Worm (Caenorhabditis elegans) whole organism, mixed stage, embryonic: ENCODE measurements around the gene bcc-1.

Source experiments
- M03D4.4 ChIP-seq: sonication (generic microtip); optimal IDR thresholded peaks from 2 replicates; lab custom pipeline; 2017; ENCODE audit warnings: mild to moderate bottlenecking, missing genetic modification characterization, missing compliant biosample characterization
- bed-3 ChIP-seq: fragments of 200-800 bp; sonication (Bioruptor generic); optimal IDR thresholded peaks from 3 replicates; lab custom pipeline; 2018; ENCODE audit warnings: mild to moderate bottlenecking, missing genetic modification characterization, moderate library complexity, missing compliant biosample characterization
- ceh-39 ChIP-seq: fragments of 150-350 bp; optimal IDR thresholded peaks from 2 replicates; lab custom pipeline; 2014; ENCODE audit warnings: missing biosample characterization, missing genetic modification characterization
- ceh-43 ChIP-seq: fragments of 200-800 bp; sonication (Bioruptor generic); optimal IDR thresholded peaks from 2 replicates; lab custom pipeline; 2018; ENCODE audit warnings: mild to moderate bottlenecking, missing genetic modification characterization, moderate library complexity, missing compliant biosample characterization
- ceh-83 ChIP-seq: fragments of 200-800 bp; sonication (Bioruptor generic); optimal IDR thresholded peaks from 2 replicates; lab custom pipeline; 2018; ENCODE audit warnings: mild to moderate bottlenecking, missing genetic modification characterization, missing compliant biosample characterization
- ces-1 ChIP-seq: fragments of 150-350 bp; optimal IDR thresholded peaks from 2 replicates; lab custom pipeline; 2014; ENCODE audit warnings: missing biosample characterization, missing genetic modification reagents, missing genetic modification characterization
- cnd-1 ChIP-seq: fragments of 200-800 bp; sonication (Bioruptor generic); optimal IDR thresholded peaks from 2 replicates; lab custom pipeline; 2018; ENCODE audit warnings: mild to moderate bottlenecking, missing genetic modification characterization, missing compliant biosample characterization
- drap-1 ChIP-seq: fragments of 200-800 bp; sonication (Bioruptor generic); optimal IDR thresholded peaks from 3 replicates; lab custom pipeline; 2018; ENCODE audit warnings: mild to moderate bottlenecking, missing genetic modification characterization, missing compliant biosample characterization
- elt-1 ChIP-seq: sonication (generic microtip); optimal IDR thresholded peaks from 2 replicates; lab custom pipeline; 2017; ENCODE audit warnings: missing genetic modification characterization, mild to moderate bottlenecking, missing compliant biosample characterization, antibody characterized with exemption, moderate library complexity, borderline replicate concordance; ENCODE audit not compliant: insufficient read depth
- flh-1 ChIP-seq: fragments of 200-800 bp; sonication (Bioruptor generic); optimal IDR thresholded peaks from 2 replicates; lab custom pipeline; 2018; ENCODE audit warnings: mild to moderate bottlenecking, missing genetic modification characterization, moderate library complexity, missing compliant biosample characterization
- ham-2 ChIP-seq: fragments of 200-800 bp; sonication (Bioruptor generic); optimal IDR thresholded peaks from 2 replicates; lab custom pipeline; 2018; ENCODE audit warnings: mild to moderate bottlenecking, missing genetic modification characterization, missing compliant biosample characterization
- hlh-1 ChIP-seq: fragments of 150-350 bp; optimal IDR thresholded peaks from 2 replicates; lab custom pipeline; 2014; ENCODE audit warnings: missing biosample characterization, missing genetic modification reagents, missing genetic modification characterization
- lin-13 ChIP-seq: fragments of 150-350 bp; optimal IDR thresholded peaks from 2 replicates; lab custom pipeline; 2014; ENCODE audit warnings: missing biosample characterization, missing genetic modification characterization
- lin-32 ChIP-seq: fragments of 200-800 bp; sonication (Bioruptor generic); optimal IDR thresholded peaks from 2 replicates; lab custom pipeline; 2018; ENCODE audit warnings: mild to moderate bottlenecking, missing genetic modification characterization, missing compliant biosample characterization
- lsy-2 ChIP-seq: fragments of 150-350 bp; optimal IDR thresholded peaks from 2 replicates; lab custom pipeline; 2014; ENCODE audit warnings: missing biosample characterization, missing genetic modification characterization
- mep-1 ChIP-seq: fragments of 150-350 bp; optimal IDR thresholded peaks from 2 replicates; lab custom pipeline; 2017; ENCODE audit warnings: missing biosample characterization, missing genetic modification reagents, missing genetic modification characterization, inconsistent platforms
- mls-2 ChIP-seq: sonication (generic microtip); optimal IDR thresholded peaks from 2 replicates; lab custom pipeline; 2016; ENCODE audit warnings: mild to moderate bottlenecking, missing genetic modification characterization, moderate library complexity, missing compliant biosample characterization
- nhr-12 ChIP-seq: fragments of 150-350 bp; optimal IDR thresholded peaks from 2 replicates; lab custom pipeline; 2014; ENCODE audit warnings: missing biosample characterization, missing genetic modification characterization
- nhr-2 ChIP-seq: fragments of 150-350 bp; optimal IDR thresholded peaks from 2 replicates; lab custom pipeline; 2014; ENCODE audit warnings: missing biosample characterization, missing genetic modification characterization
- nhr-237 ChIP-seq: fragments of 150-350 bp; optimal IDR thresholded peaks from 2 replicates; lab custom pipeline; 2014; ENCODE audit warnings: missing biosample characterization, missing genetic modification characterization
- nhr-28 ChIP-seq: fragments of 150-350 bp; optimal IDR thresholded peaks from 2 replicates; lab custom pipeline; 2014; ENCODE audit warnings: missing biosample characterization, missing genetic modification characterization
- nhr-76 ChIP-seq: sonication (generic microtip); optimal IDR thresholded peaks from 2 replicates; lab custom pipeline; 2017; ENCODE audit warnings: missing biosample characterization, missing genetic modification characterization
- pha-4 ChIP-seq: fragments of 150-350 bp; optimal IDR thresholded peaks from 2 replicates; lab custom pipeline; 2018; ENCODE audit warnings: missing biosample characterization, missing genetic modification reagents, missing genetic modification characterization
- sem-2 ChIP-seq: fragments of 200-800 bp; sonication (Bioruptor generic); optimal IDR thresholded peaks from 2 replicates; lab custom pipeline; 2018; ENCODE audit warnings: mild to moderate bottlenecking, missing genetic modification characterization, missing compliant biosample characterization
- sptf-1 ChIP-seq: sonication (generic microtip); optimal IDR thresholded peaks from 2 replicates; lab custom pipeline; 2017; ENCODE audit warnings: mild to moderate bottlenecking, missing genetic modification characterization, moderate library complexity, missing compliant biosample characterization
- tbx-8 ChIP-seq: fragments of 200-800 bp; sonication (Bioruptor generic); optimal IDR thresholded peaks from 2 replicates; lab custom pipeline; 2018; ENCODE audit warnings: mild to moderate bottlenecking, missing genetic modification characterization, moderate library complexity, missing compliant biosample characterization
- unc-120 ChIP-seq: sonication (generic microtip); optimal IDR thresholded peaks from 2 replicates; lab custom pipeline; 2017; ENCODE audit warnings: missing genetic modification characterization, missing compliant biosample characterization; ENCODE audit not compliant: poor library complexity, severe bottlenecking
- unc-62 ChIP-seq: fragments of 150-350 bp; optimal IDR thresholded peaks from 2 replicates; lab custom pipeline; 2014; ENCODE audit warnings: missing biosample characterization, missing genetic modification reagents, missing genetic modification characterization
- zip-8 ChIP-seq: fragments of 150-350 bp; optimal IDR thresholded peaks from 2 replicates; lab custom pipeline; 2014; ENCODE audit warnings: missing biosample characterization, missing genetic modification characterization
- ztf-11 ChIP-seq: fragments of 150-350 bp; optimal IDR thresholded peaks from 2 replicates; lab custom pipeline; 2014; ENCODE audit warnings: missing biosample characterization, missing genetic modification characterization

Gene bcc-1

ce11 chrIV:11118837-11119491, 26.6 kb upstream of the bcc-1 start, which contains the start of the genes imp-2 and enpl-1:
TSS of gene imp-2 (minus strand) at chrIV:11118887.
TSS of gene enpl-1 (plus strand) at chrIV:11119298.
- TF ChIP-seq pha-4 (tag; lab: Kevin White, UChicago) = peak; percentile 73
- TF ChIP-seq lsy-2 (tag; lab: Kevin White, UChicago) = peak; percentile 87
- peak; percentile 38 for TF ChIP-seq ceh-43 (GFP tag; lab: Kevin White, UChicago)
- no peak for TF ChIP-seq nhr-12 (tag; lab: Kevin White, UChicago)
- peak; percentile 58 for TF ChIP-seq cnd-1 (tag; lab: Kevin White, UChicago)
- TF ChIP-seq ces-1 (GFP tag; lab: Kevin White, UChicago) = peak; percentile 88
- no peak for TF ChIP-seq flh-1 (GFP tag; lab: Kevin White, UChicago)
- TF ChIP-seq unc-120 (tag; lab: Kevin White, UChicago) = peak; percentile 98
- peak; percentile 60 for TF ChIP-seq hlh-1 (tag; lab: Kevin White, UChicago)
- TF ChIP-seq nhr-237 (tag; lab: Kevin White, UChicago) = peak; percentile 50
- peak; percentile 57 for TF ChIP-seq nhr-2
- TF ChIP-seq ztf-11 (tag; lab: Kevin White, UChicago) = peak; percentile 18
- TF ChIP-seq ham-2 (GFP tag; lab: Kevin White, UChicago) = peak; percentile 79
- no peak for TF ChIP-seq sem-2 (GFP tag; lab: Kevin White, UChicago)
- TF ChIP-seq elt-1 (tag; lab: Kevin White, UChicago) = no peak
- peak; percentile 79 for TF ChIP-seq sptf-1 (tag; lab: Kevin White, UChicago)
- TF ChIP-seq ceh-83 = no peak
- peak; percentile 62 for TF ChIP-seq M03D4.4 (tag; lab: Kevin White, UChicago)
- no peak for TF ChIP-seq lin-32 (GFP tag; lab: Kevin White, UChicago)
- TF ChIP-seq mep-1 (tag; lab: Kevin White, UChicago) = peak; percentile 93
- peak; percentile 74 for TF ChIP-seq mls-2 (tag; lab: Kevin White, UChicago)
- peak; percentile 88 for TF ChIP-seq lin-13 (tag; lab: Kevin White, UChicago)
- peak; percentile 31 for TF ChIP-seq unc-62
- TF ChIP-seq drap-1 (GFP tag; lab: Kevin White, UChicago) = peak; percentile 60
- TF ChIP-seq ceh-39 = peak; percentile 85
- TF ChIP-seq nhr-76 (tag; lab: Kevin White, UChicago) = no peak
- TF ChIP-seq, all 35 proteins: peak for 19

- TF ChIP-seq ceh-39 (no peak), bed-3 (GFP tag; lab: Kevin White, UChicago) (no peak), ceh-43 (GFP tag; lab: Kevin White, UChicago) (no peak), nhr-2 (no peak), hlh-1 (tag; lab: Kevin White, UChicago) (no peak)
Observed at ce11 chrIV:11112641-11113040, 20.3 kb upstream of the bcc-1 start, which contains the start of gene clc-9. TSS of gene clc-9 (plus strand) at chrIV:11112941.

- peak; percentile 75 for TF ChIP-seq hlh-1 (tag; lab: Kevin White, UChicago)
- TF ChIP-seq nhr-237 (tag; lab: Kevin White, UChicago) = no peak
Observed at ce11 chrIV:11111898-11112297, 19.5 kb upstream of the bcc-1 start.

- TF ChIP-seq lin-32 (GFP tag; lab: Kevin White, UChicago) (no peak), ces-1 (GFP tag; lab: Kevin White, UChicago) (peak; percentile 82), nhr-76 (tag; lab: Kevin White, UChicago) (no peak), mep-1 (tag; lab: Kevin White, UChicago) (peak; percentile 41), lin-13 (tag; lab: Kevin White, UChicago) (peak; percentile 58), zip-8 (tag; lab: Kevin White, UChicago) (no peak), nhr-237 (tag; lab: Kevin White, UChicago) (peak; percentile 33), nhr-28 (tag; lab: Kevin White, UChicago) (no peak), lsy-2 (tag; lab: Kevin White, UChicago) (peak; percentile 76), hlh-1 (tag; lab: Kevin White, UChicago) (peak; percentile 37), mls-2 (tag; lab: Kevin White, UChicago) (no peak), pha-4 (tag; lab: Kevin White, UChicago) (peak; percentile 41), tbx-8 (GFP tag; lab: Kevin White, UChicago) (no peak), ceh-39 (peak; percentile 10)
- TF ChIP-seq, all 35 proteins: peak for 8
Observed at ce11 chrIV:11110995-11111619, 18.8 kb upstream of the bcc-1 start, which contains the start of gene rps-5. TSS of gene rps-5 (minus strand) at chrIV:11111045.
